Fruit fly (Drosophila melanogaster) Kc167 (cell line): ENCODE data around the gene Gli.

Experiments
- Myc ChIP-seq: fragments of >200 bp; optimal IDR thresholded peaks from 2 replicates; lab custom pipeline; 2017; ENCODE audit warnings: missing external identifiers
- Sin3A ChIP-seq: fragments of >200 bp; optimal IDR thresholded peaks from 2 replicates; lab custom pipeline; 2018; ENCODE audit warnings: missing external identifiers
- h ChIP-seq: fragments of >200 bp; optimal IDR thresholded peaks from 3 replicates; lab custom pipeline; 2018; ENCODE audit warnings: missing external identifiers
- insv ChIP-seq: fragments of >200 bp; optimal IDR thresholded peaks from 3 replicates; lab custom pipeline; 2018; ENCODE audit warnings: missing external identifiers
- psq ChIP-seq: fragments of >200 bp; optimal IDR thresholded peaks from 2 replicates; lab custom pipeline; 2017; ENCODE audit warnings: missing external identifiers
- ttk ChIP-seq: sonication (Bioruptor generic); optimal IDR thresholded peaks from 2 replicates; lab custom pipeline; 2017; ENCODE audit warnings: missing external identifiers

Gli gene

DNA sequence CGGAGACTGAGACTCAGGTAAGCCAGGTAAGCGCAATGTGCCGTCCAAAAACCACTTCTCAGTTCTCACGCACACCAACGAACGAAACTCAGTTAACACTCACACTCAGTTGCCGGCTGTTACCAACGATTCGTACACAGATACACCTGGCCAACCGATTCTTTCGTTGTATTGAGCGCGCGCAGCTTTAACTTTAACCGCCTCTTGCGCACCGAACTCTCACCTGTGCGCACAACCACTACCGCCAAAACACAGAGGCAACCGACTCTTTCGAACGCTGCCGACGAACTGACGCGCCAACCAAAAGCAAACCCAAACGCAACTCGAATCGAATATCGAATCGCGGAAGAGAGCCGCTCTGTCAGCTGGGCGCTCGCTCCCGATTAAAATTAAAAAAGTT is at the start of gene Gli:
Gene Gli, minus strand, starts transcription at position 293 of the 400 bp plus-strand sequence.
- TF ChIP-seq ttk (lab: Kevin White, UChicago) (no peak), Sin3A (lab: Kevin White, UChicago) (no peak), insv (lab: Kevin White, UChicago) (no peak), h (no peak), Myc (lab: Kevin White, UChicago) (no peak), psq (lab: Kevin White, UChicago) (no peak)

DNA sequence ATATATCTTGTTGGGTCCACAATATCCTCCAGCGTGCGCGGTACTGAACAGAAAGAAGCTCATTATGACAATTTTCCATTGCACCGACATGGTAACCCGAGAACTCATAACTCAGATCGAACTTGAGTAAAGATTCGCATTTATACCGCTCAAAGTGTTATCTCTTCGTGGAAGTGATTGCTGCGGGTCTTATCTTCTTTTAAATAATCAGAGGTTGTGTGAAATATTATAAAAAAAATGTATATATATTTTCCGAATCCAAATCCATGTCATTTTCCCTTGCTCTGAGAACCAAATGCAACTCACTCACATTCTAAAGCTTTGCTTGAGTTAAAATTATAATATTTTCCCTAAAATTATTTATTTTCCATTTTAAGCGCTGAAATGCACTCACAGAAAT is 49.5 kb upstream of the Gli start, which contains the start of gene CG42876:
Gene CG42876, minus strand, starts transcription at position 101 of the 400 bp plus-strand sequence.
- TF ChIP-seq Sin3A (lab: Kevin White, UChicago): no peak
- TF ChIP-seq psq (lab: Kevin White, UChicago): no peak
- no peak for TF ChIP-seq ttk (lab: Kevin White, UChicago)
- no peak for TF ChIP-seq h
- TF ChIP-seq Myc (lab: Kevin White, UChicago): no peak
- TF ChIP-seq insv (lab: Kevin White, UChicago): no peak

DNA sequence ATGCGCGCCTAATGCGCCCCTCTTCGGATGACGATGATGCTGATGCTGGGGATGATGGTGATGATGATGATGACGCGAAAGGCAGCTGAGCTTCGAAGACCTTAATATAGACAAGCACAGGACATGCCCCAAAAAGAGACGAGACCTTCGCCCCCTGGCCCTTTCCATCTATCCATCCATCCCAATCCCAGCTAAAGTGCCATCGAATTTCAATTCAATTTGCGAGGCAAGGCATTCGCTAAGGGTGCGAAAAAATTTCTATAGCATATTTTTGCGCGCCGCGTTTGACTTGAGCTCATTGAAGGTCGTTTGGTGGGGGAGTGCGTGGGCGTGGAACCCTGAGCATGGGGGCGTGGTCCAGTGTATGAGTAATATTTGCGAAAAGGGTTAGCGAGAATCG is 33.7 kb upstream of the Gli start:
- TF ChIP-seq psq (lab: Kevin White, UChicago) (no peak), Sin3A (lab: Kevin White, UChicago) (no peak), Myc (lab: Kevin White, UChicago) (no peak), ttk (lab: Kevin White, UChicago) (no peak), insv (lab: Kevin White, UChicago) (no peak), h (no peak)

DNA sequence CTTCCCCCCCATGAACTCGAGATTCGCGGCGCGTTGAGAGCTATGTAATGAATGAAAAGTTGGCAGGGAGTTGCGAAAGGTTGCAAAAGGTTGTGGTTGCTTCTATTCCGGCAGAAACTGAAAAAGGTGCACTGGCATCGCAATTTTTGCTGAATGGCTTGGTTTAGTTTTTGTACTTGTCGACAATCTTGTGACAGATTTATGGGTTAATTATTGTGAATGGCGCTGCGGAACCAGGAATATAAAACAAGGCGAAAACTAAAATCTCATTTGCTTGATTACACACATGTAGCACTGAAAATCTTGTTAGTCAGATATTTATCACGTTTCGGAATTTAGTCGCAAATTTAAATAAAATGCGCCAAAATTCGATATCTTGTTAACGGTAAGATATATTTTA is 21.2 kb upstream of the Gli start, which contains the start of gene t-Grip91:
Gene t-Grip91, plus strand, starts transcription at position 301 of the 400 bp plus-strand sequence.
- TF ChIP-seq psq (lab: Kevin White, UChicago) (no peak), h (no peak), insv (lab: Kevin White, UChicago) (no peak)

DNA sequence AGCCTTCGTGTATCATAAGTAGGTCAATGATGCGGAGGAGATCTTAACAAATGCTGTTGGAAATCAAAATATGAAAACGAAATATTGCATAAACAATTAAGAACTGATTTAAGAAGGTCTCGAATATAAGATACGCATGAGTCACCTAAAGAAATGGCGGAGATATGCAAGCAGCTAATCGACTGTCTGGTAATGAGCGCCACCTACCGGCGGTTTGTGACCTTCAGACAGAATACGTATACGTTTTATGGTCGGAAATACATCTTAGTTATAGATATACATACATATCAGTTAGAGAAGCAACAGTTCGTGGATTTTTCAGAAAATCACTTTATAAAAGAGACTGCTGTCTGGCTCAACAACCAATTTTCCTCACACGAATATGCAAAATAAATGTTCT is 20.4 kb upstream of the Gli start:
- TF ChIP-seq psq (lab: Kevin White, UChicago) (no peak), ttk (lab: Kevin White, UChicago) (no peak), Myc (lab: Kevin White, UChicago) (no peak), Sin3A (lab: Kevin White, UChicago) (no peak), h (no peak), insv (lab: Kevin White, UChicago) (no peak)

DNA sequence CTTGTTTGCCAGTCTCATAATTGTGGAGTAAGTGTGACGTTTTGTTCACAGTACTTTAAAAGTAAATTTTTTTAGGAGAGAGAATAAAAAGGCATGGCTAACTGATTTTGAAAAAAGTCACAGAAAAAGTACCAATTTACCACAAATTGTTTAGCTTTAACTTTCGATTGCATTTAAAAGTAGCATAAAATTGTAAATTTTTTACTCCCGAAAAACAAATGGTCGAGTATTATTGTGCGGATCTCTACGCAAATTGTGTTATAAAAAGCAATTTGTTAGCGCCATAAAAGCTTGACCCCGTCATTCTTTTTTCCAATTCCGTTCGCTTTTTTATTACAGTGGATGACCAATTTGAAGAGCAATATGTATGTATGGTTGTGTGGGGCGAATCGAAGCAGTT is 14.2 kb upstream of the Gli start, which contains the start of gene CG43760:
Gene CG43760, minus strand, starts transcription at position 101 of the 400 bp plus-strand sequence.
- no peak for TF ChIP-seq insv (lab: Kevin White, UChicago)
- TF ChIP-seq Myc (lab: Kevin White, UChicago): no peak
- no peak for TF ChIP-seq ttk (lab: Kevin White, UChicago)
- TF ChIP-seq Sin3A (lab: Kevin White, UChicago): no peak
- no peak for TF ChIP-seq psq (lab: Kevin White, UChicago)
- TF ChIP-seq h: no peak

DNA sequence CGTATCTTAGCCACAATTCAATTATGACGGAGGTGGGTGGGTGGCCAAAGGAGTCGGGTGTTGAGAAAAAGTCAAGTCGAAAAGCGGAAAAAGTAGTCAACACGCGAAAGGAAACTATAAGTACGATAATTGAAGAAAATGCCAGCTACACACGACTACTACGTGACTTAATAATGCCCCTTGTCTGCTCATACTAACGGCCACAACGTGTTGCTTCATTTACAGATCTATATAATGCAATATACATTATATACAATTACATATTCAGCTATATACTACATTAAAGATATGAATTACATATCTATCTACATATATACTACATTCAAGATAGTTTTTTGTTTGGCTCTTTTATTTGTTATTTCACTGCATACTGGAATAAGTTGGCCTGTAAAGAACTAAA is 10.5 kb upstream of the Gli start, which contains the start of gene CG31826:
Gene CG31826, minus strand, starts transcription at position 101 of the 400 bp plus-strand sequence.
- TF ChIP-seq Sin3A (lab: Kevin White, UChicago): no peak
- TF ChIP-seq psq (lab: Kevin White, UChicago): no peak
- TF ChIP-seq insv (lab: Kevin White, UChicago): no peak
- no peak for TF ChIP-seq ttk (lab: Kevin White, UChicago)
- TF ChIP-seq Myc (lab: Kevin White, UChicago): no peak
- no peak for TF ChIP-seq h

DNA sequence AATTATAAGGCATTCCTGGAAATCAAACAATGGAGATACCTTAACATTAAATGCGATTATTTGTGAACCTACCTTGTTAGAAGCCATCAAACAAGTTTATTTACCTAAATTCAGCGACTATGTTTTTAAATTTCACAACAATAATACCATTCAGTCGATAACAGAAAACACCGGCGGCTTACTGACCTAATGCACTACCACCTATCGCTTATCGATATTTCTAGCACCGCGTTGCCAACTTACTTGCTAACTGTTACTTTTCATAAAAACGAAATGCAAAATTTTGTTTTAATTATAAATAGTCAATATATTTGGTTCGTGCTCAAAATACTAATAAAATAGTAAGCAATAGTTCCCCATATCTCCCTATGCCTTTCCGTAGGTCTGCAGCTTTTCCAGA is 8.4 kb upstream of the Gli start, which contains the start of gene Ku80:
Gene Ku80, minus strand, starts transcription at position 182 of the 400 bp plus-strand sequence.
- TF ChIP-seq ttk (lab: Kevin White, UChicago) (no peak), Myc (lab: Kevin White, UChicago) (no peak), psq (lab: Kevin White, UChicago) (no peak), insv (lab: Kevin White, UChicago) (no peak), Sin3A (lab: Kevin White, UChicago) (no peak), h (no peak)

DNA sequence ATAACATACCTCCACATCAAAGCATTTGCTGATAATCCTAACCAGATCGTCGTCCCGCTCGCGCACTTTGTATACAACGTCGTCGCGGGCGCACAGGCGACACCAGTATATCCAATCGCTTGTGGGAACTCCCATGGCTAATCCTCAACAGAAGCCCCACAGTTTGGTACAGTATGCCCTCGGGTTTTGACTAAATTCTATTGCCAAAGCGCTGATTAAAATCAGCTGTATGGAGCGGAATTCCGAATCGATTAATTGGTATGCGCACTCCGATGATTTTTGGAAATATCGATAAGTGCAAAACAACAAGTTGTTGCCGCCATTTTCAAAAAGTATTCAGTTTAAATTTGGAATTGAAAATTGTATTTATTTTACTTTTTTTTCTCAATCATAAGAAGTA is 5.5 kb upstream of the Gli start, which contains the start of gene wek:
Gene wek, minus strand, starts transcription at position 253 of the 400 bp plus-strand sequence.
- TF ChIP-seq Sin3A (lab: Kevin White, UChicago) (no peak), psq (lab: Kevin White, UChicago) (no peak), ttk (lab: Kevin White, UChicago) (no peak), h (no peak), Myc (lab: Kevin White, UChicago) (no peak), insv (lab: Kevin White, UChicago) (no peak)

DNA sequence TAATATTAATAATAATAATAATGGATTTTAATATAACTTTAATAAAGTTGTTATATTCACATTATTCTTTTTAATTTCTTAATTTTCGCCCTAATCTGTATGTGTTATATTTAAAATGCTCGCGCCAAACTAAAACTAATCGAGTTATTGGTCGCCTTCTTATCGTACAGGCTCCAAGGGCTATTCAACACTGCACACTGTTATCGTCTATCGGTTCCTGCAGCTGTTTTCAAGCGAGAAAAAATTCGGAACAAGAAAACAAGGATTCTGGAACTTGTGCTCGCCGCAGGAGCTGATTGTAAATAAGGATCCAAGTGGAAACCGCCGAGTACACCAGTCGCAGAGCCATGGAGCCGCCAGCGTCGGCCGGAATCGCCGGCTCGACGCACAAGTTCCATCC is 1.5 kb upstream of the Gli start, which contains the start of gene CG3793:
Gene CG3793, plus strand, starts transcription at position 192 of the 400 bp plus-strand sequence.
- TF ChIP-seq Myc (lab: Kevin White, UChicago) (no peak), Sin3A (lab: Kevin White, UChicago) (no peak), insv (lab: Kevin White, UChicago) (no peak), psq (lab: Kevin White, UChicago) (no peak), h (no peak), ttk (lab: Kevin White, UChicago) (no peak)

DNA sequence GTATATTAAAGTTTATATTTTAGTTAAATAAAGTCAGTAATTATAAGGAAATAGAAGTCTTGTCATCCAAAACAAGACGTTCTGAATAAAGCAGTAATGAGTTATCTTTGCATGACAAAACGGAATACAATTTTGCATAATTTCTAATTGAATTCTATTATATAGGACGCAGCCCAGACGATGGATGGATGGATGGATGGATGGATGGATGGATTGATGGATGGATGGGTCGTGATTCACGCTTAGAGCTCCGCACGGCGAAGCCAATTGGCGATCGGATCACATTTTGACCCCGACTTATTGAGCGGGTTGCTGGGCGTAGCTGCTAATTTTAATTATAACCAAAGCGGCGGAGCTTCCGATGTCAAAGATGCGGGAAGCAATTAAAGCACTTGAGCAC is 843 bp upstream of the Gli start:
- TF ChIP-seq Sin3A (lab: Kevin White, UChicago): no peak
- TF ChIP-seq psq (lab: Kevin White, UChicago): no peak
- TF ChIP-seq h: no peak
- TF ChIP-seq Myc (lab: Kevin White, UChicago): no peak
- no peak for TF ChIP-seq ttk (lab: Kevin White, UChicago)
- no peak for TF ChIP-seq insv (lab: Kevin White, UChicago)
